Worm (Caenorhabditis elegans): ENCODE data around the gene nlp-57.

Gene nlp-57

DNA sequence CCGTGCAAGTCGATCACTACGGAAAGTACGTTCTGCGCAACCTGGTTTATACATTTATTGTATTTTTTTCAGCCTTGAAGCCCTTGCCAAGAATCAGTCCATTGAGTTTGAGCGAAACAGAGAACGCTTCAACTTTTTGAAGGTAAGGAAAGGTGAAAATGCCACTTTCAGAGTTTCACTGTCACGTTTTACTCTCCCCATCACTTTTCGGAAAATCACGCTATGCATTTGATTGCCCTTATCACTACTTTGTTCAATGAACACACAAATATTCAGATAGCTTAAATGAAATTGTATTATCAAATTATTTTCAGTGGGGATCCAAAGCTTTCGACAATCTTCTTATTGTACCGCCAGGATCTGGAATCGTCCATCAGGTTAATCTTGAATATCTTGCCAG lies 23.6 kb downstream of the nlp-57 start:
- TF ChIP-seq nhr-80 (tag; optimal IDR thresholded peaks at IDR 0.05) = peak; percentile 17
- no peak for TF ChIP-seq B0019.2 (GFP tag; conservative IDR thresholded peaks at IDR 0.05)

DNA sequence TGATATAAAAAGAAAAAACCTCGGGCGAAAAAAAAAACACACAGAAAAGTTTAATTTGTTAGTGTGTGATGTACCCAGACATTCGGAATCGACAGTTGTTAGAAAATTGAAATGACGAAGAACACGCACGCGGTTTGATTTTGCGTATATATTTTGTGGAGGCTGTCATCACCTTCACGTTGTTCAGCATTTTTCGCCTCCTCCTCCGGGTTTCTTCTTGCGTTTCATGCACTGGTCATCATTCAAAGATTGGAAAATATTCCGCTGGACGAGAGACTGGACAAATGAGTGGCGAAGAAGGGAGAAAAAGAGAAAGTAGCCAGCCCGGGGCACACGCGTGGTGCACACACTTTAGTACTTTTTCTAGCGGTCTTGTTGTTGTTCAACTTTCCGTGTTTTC lies 28.0 kb downstream of the nlp-57 start:
- TF ChIP-seq nfya-2 (GFP tag; IDR thresholded peaks at IDR 0.05) = no peak
- no peak for TF ChIP-seq ZK185.1 (tag; optimal IDR thresholded peaks at IDR 0.05; ENCODE audit: poor library complexity, severe bottlenecking)
- TF ChIP-seq hrde-1 (tag; optimal IDR thresholded peaks at IDR 0.05; ENCODE audit: borderline replicate concordance) = no peak
- no peak for TF ChIP-seq F52B5.7 (tag; optimal IDR thresholded peaks at IDR 0.05)
- no peak for TF ChIP-seq lin-35 (GFP tag; optimal IDR thresholded peaks at IDR 0.05)

- TF ChIP-seq B0336.3 (GFP tag; IDR thresholded peaks at IDR 0.05) (no peak), nhr-80 (tag; optimal IDR thresholded peaks at IDR 0.05) (peak; percentile 8), hlh-12 (tag; optimal IDR thresholded peaks at IDR 0.05) (no peak), attf-6 (GFP tag; IDR thresholded peaks at IDR 0.05) (no peak)
Measured at ce11 chrX:11345471-11345870, 28.6 kb downstream of the nlp-57 start.

ce11 chrX:11346155-11346554 lies 29.3 kb downstream of the nlp-57 start, which contains the start of gene oct-2:
oct-2 (plus strand) TSS chrX:11346455.
- no peak for TF ChIP-seq egl-44 (GFP tag; IDR thresholded peaks at IDR 0.05)
- no peak for TF ChIP-seq xnd-1 (tag; optimal IDR thresholded peaks at IDR 0.05)
- TF ChIP-seq tbx-9 (tag; optimal IDR thresholded peaks at IDR 0.05; ENCODE audit: borderline replicate concordance) = no peak
- no peak for TF ChIP-seq cebp-2 (GFP tag; IDR thresholded peaks at IDR 0.05)
- no peak for TF ChIP-seq snpc-1.3 (tag; optimal IDR thresholded peaks at IDR 0.05; ENCODE audit: insufficient read depth)
- TF ChIP-seq hlh-12 (tag; optimal IDR thresholded peaks at IDR 0.05) = no peak
- no peak for TF ChIP-seq Y79H2A.3 (GFP tag; conservative IDR thresholded peaks at IDR 0.05)
- no peak for TF ChIP-seq nfya-1 (tag; optimal IDR thresholded peaks at IDR 0.05; ENCODE audit: borderline replicate concordance, insufficient read depth)
- no peak for TF ChIP-seq lsl-1 (GFP tag; optimal IDR thresholded peaks at IDR 0.05)
- TF ChIP-seq let-526 (GFP tag; IDR thresholded peaks at IDR 0.05) = no peak
- TF ChIP-seq rpc-1 (optimal IDR thresholded peaks at IDR 0.05) = no peak
- TF ChIP-seq rpc-1 (tag; optimal IDR thresholded peaks at IDR 0.05) = no peak

DNA sequence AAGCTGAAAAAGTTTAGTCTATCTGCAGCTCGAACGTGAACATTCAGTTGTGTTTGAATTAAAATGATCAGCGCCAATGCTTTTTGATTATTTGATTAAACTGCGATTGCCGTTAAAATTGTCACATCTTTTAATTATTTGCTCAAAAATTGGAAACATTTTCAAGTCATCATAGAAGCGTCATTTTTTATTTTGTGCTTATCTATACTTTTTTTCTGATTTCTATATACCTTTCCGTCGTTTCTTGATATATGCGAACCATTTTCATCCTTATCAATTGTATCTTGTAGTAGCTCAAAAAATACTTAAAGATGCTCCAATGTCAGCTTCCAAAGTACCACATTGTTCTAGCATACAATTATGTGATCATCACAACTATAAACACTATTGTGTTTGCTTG lies 34.4 kb downstream of the nlp-57 start:
- TF ChIP-seq C06A6.2 (GFP tag; conservative IDR thresholded peaks at IDR 0.05) = no peak
- peak; percentile 56 for TF ChIP-seq nhr-80 (tag; optimal IDR thresholded peaks at IDR 0.05)

DNA sequence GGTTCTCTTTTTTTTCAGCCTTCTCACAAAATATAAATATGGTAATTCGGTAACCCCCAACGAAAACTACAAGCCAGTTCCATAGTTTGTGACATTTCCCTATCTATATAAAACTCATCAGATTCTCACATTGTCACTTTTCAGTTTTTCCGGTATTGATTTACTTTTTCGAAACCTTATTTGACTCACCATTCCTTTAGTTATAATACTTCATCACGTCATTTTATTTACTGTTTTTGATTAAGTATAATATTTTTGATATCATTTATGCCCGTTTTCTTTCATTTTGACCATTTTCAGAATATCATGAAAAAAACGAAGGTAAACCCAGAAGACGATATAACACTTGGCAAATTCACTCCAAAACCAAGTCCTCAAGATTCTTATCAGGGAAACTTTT lies 35.0 kb downstream of the nlp-57 start, which contains the start of gene pgp-3:
Gene pgp-3 (plus strand): TSS at position 301 of the 400 bp plus-strand sequence.
- TF ChIP-seq aptf-2 (GFP tag; conservative IDR thresholded peaks at IDR 0.05) (no peak), dpl-1 (GFP tag; optimal IDR thresholded peaks at IDR 0.05) (no peak), hsf-1 (GFP tag; IDR thresholded peaks at IDR 0.05) (no peak), F10E7.11 (tag; optimal IDR thresholded peaks at IDR 0.05) (no peak), B0336.3 (GFP tag; IDR thresholded peaks at IDR 0.05) (no peak), nfyb-1 (GFP tag; IDR thresholded peaks at IDR 0.05) (no peak)

- TF ChIP-seq aptf-3 (GFP tag; IDR thresholded peaks at IDR 0.05) = no peak
- no peak for TF ChIP-seq rpc-1 (optimal IDR thresholded peaks at IDR 0.05)
- TF ChIP-seq rpc-1 (tag; optimal IDR thresholded peaks at IDR 0.05) = no peak
- no peak for TF ChIP-seq F57A8.1 (GFP tag; optimal IDR thresholded peaks at IDR 0.05)
- no peak for TF ChIP-seq ceh-27 (GFP tag; optimal IDR thresholded peaks at IDR 0.05)
- no peak for TF ChIP-seq mel-28 (tag; optimal IDR thresholded peaks at IDR 0.05; ENCODE audit: borderline replicate concordance)
- no peak for TF ChIP-seq repo-1 (tag; optimal IDR thresholded peaks at IDR 0.05)
- no peak for TF ChIP-seq tbx-9 (tag; optimal IDR thresholded peaks at IDR 0.05; ENCODE audit: borderline replicate concordance)
- no peak for TF ChIP-seq tbp1 (GFP tag; optimal IDR thresholded peaks at IDR 0.05)
- no peak for TF ChIP-seq F39B2.1 (GFP tag; IDR thresholded peaks at IDR 0.05)
- TF ChIP-seq let-526 (GFP tag; IDR thresholded peaks at IDR 0.05) = no peak
- TF ChIP-seq xnd-1 (tag; optimal IDR thresholded peaks at IDR 0.05) = no peak
- no peak for TF ChIP-seq snpc-1.3 (tag; optimal IDR thresholded peaks at IDR 0.05; ENCODE audit: insufficient read depth)
Measured at ce11 chrX:11355856-11356255, 39.0 kb downstream of the nlp-57 start.

Measured in whole organism, young adult.